Fruit fly (Drosophila melanogaster): ENCODE results near the gene CG14669.

CG14669 gene

DNA sequence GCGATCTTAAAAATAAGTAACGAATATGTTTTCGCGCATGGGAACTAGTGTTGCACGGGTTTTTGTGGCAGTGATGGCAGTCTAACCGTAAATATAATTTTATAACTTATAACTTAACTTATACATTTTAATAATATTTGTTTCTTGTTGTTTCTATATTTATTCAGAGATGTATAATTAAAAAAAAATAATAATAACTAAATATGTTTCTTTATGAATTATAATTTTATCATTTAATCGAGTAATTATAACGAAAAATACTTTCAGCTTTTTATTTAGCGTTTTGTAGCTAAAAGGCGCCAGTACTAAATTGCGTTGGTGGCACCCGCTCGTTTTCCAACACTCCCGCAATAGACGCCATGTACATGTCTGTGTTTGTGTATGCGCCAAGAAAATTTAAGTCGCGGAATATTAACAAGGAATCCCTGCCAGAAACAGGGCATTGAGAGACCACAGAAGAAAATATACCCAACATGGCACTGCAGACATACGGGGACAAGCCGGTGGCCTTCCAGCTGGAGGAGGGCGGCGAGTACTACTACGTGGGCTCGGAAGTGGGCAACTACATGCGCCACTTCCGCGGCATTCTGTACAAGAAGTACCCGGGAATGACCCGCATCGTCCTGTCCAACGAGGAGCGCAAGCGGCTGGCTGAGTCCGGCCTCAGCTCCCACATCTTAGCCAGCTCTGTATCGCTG is 56.4 kb downstream of the CG14669 start, which contains the start of the genes mRpL44 and Snr1:
mRpL44 (minus strand) TSS at position 51 of the 698 bp plus-strand sequence.
Snr1 (plus strand) TSS at position 341 of the 698 bp plus-strand sequence.
- TF ChIP-seq CrebA (GFP tag; optimal IDR thresholded peaks at IDR 0.05; ENCODE audit: borderline replicate concordance), result no peak
- TF ChIP-seq CG32264 (GFP tag; optimal IDR thresholded peaks at IDR 0.05), result no peak
- TF ChIP-seq Jra (GFP tag; optimal IDR thresholded peaks at IDR 0.05), result no peak
- no peak for TF ChIP-seq Dfd (GFP tag; optimal IDR thresholded peaks at IDR 0.05)
- peak; percentile 97 for TF ChIP-seq Myc (optimal IDR thresholded peaks at IDR 0.05)
- peak; percentile 48 for TF ChIP-seq OdsH (GFP tag; optimal IDR thresholded peaks at IDR 0.05)
- no peak for TF ChIP-seq Hnf4 (GFP tag; optimal IDR thresholded peaks at IDR 0.05)
- TF ChIP-seq pan (optimal IDR thresholded peaks at IDR 0.05), result no peak
- no peak for TF ChIP-seq GATAd (GFP tag; optimal IDR thresholded peaks at IDR 0.05)
- TF ChIP-seq sv (GFP tag; optimal IDR thresholded peaks at IDR 0.05), result no peak
- no peak for TF ChIP-seq br (GFP tag; optimal IDR thresholded peaks at IDR 0.05)
- TF ChIP-seq dsf (GFP tag; optimal IDR thresholded peaks at IDR 0.05; ENCODE audit: borderline replicate concordance), result no peak
- TF ChIP-seq sage (GFP tag; optimal IDR thresholded peaks at IDR 0.05), result no peak
- no peak for TF ChIP-seq Rel (GFP tag; optimal IDR thresholded peaks at IDR 0.05)
- no peak for TF ChIP-seq Rel (tag; optimal IDR thresholded peaks at IDR 0.05)
- peak; percentile 35 for TF ChIP-seq CG9705 (GFP tag; optimal IDR thresholded peaks at IDR 0.05)
- TF ChIP-seq Mio (GFP tag; optimal IDR thresholded peaks at IDR 0.05), result no peak
- no peak for TF ChIP-seq usp (GFP tag; optimal IDR thresholded peaks at IDR 0.05)
- no peak for TF ChIP-seq Vsx2 (GFP tag; optimal IDR thresholded peaks at IDR 0.05; ENCODE audit: partially characterized antibody)
- no peak for TF ChIP-seq Dif (GFP tag; optimal IDR thresholded peaks at IDR 0.05; ENCODE audit: partially characterized antibody)
- TF ChIP-seq ey (GFP tag; optimal IDR thresholded peaks at IDR 0.05), result no peak
- TF ChIP-seq fru (GFP tag; optimal IDR thresholded peaks at IDR 0.05), result no peak
- peak in 1 of 2 experiments; percentile 58 for TF ChIP-seq foxo (GFP tag; optimal IDR thresholded peaks at IDR 0.05)
- TF ChIP-seq Abd-B (GFP tag; optimal IDR thresholded peaks at IDR 0.05), result no peak
- no peak for TF ChIP-seq lola (GFP tag; optimal IDR thresholded peaks at IDR 0.05)
- no peak for TF ChIP-seq brk (GFP tag; optimal IDR thresholded peaks at IDR 0.05)
- no peak for TF ChIP-seq Hr78 (GFP tag; optimal IDR thresholded peaks at IDR 0.05)
- peak; percentile 55 for TF ChIP-seq psq (GFP tag; optimal IDR thresholded peaks at IDR 0.05)
- TF ChIP-seq h (GFP tag; optimal IDR thresholded peaks at IDR 0.05), result no peak
- TF ChIP-seq tai (GFP tag; optimal IDR thresholded peaks at IDR 0.05), result no peak
- TF ChIP-seq HLH106 (tag; optimal IDR thresholded peaks at IDR 0.05), result peak; percentile 74
- peak; percentile 75 for TF ChIP-seq woc (GFP tag; optimal IDR thresholded peaks at IDR 0.05)
- no peak for TF ChIP-seq Hr83 (GFP tag; optimal IDR thresholded peaks at IDR 0.05; ENCODE audit: poor library complexity, severe bottlenecking)
- TF ChIP-seq N (GFP tag; optimal IDR thresholded peaks at IDR 0.05), result no peak
- no peak for TF ChIP-seq rgr (GFP tag; optimal IDR thresholded peaks at IDR 0.05)
- no peak for TF ChIP-seq dl (GFP tag; optimal IDR thresholded peaks at IDR 0.05; ENCODE audit: insufficient read depth in 1 of 2, partially characterized antibody in 2 of 2)
- TF ChIP-seq jim (GFP tag; optimal IDR thresholded peaks at IDR 0.05), result no peak
- TF ChIP-seq Sp1 (GFP tag; optimal IDR thresholded peaks at IDR 0.05), result peak; percentile 73
- TF ChIP-seq dmrt93B (GFP tag; optimal IDR thresholded peaks at IDR 0.05), result no peak

DNA sequence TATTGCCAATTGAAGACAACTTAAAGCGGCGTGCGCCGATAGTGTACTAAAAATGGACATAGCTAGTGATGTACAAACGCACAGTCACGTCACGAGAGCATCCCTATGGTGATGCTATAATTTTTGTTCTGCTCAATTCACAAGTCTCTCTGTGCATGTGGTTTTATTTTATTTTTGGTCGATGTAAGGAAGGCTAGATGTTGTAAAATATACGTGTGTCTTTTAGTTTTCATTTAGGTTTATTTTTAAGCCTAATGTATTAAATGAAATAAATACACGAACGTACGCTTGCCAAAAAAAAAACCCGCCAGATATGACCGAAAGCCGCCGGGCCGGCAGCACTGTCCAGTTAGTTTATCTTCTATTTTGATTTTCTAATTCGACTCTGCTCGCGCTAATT is 60.2 kb downstream of the CG14669 start, which contains the start of the genes CG45100, HDAC3 and Hcs:
CG45100 (minus strand) TSS at position 50 of the 400 bp plus-strand sequence.
HDAC3 (minus strand) TSS at position 50 of the 400 bp plus-strand sequence.
Hcs (plus strand) TSS at position 349 of the 400 bp plus-strand sequence.
- TF ChIP-seq Vsx2 (GFP tag; optimal IDR thresholded peaks at IDR 0.05; ENCODE audit: partially characterized antibody), result no peak
- TF ChIP-seq Mio (GFP tag; optimal IDR thresholded peaks at IDR 0.05), result no peak
- TF ChIP-seq CG9705 (GFP tag; optimal IDR thresholded peaks at IDR 0.05), result peak; percentile 19
- peak; percentile 100 for TF ChIP-seq Myc (optimal IDR thresholded peaks at IDR 0.05)
- peak; percentile 36 for TF ChIP-seq psq (GFP tag; optimal IDR thresholded peaks at IDR 0.05)
- TF ChIP-seq Hr78 (GFP tag; optimal IDR thresholded peaks at IDR 0.05), result no peak
- peak; percentile 94 for TF ChIP-seq woc (GFP tag; optimal IDR thresholded peaks at IDR 0.05)
- peak; percentile 22 for TF ChIP-seq sv (GFP tag; optimal IDR thresholded peaks at IDR 0.05)
- TF ChIP-seq ey (GFP tag; optimal IDR thresholded peaks at IDR 0.05), result peak; percentile 43
